Fruit fly (Drosophila melanogaster) whole organism, wandering third instar larva: Measurements from ENCODE around the gene Oseg4.

ENCODE experiments used
- Dfd ChIP-seq: fragments of >200 bp; optimal IDR thresholded peaks from 2 replicates; lab custom pipeline; 2017; ENCODE audit warnings: missing biosample characterization, missing genetic modification characterization
- GATAd ChIP-seq: sonication (Bioruptor generic); optimal IDR thresholded peaks from 2 replicates; lab custom pipeline; 2016; ENCODE audit warnings: missing biosample characterization, missing genetic modification characterization
- Hnf4 ChIP-seq: fragments of 200-800 bp; sonication (Bioruptor generic); optimal IDR thresholded peaks from 2 replicates; lab custom pipeline; 2016; ENCODE audit warnings: missing biosample characterization, mild to moderate bottlenecking, missing genetic modification characterization
- Hr78 ChIP-seq: fragments of >200 bp; optimal IDR thresholded peaks from 2 replicates; lab custom pipeline; 2017; ENCODE audit warnings: missing biosample characterization, missing genetic modification characterization
- foxo ChIP-seq, 2 experiments: fragments of 200-800 bp; sonication (Bioruptor generic); optimal IDR thresholded peaks; 2 replicates in 1 of 2; 3 replicates in 1 of 2; lab custom pipeline; 2016 to 2017; ENCODE audit warnings: missing biosample characterization in 2 of 2, missing genetic modification characterization in 2 of 2
- pan ChIP-seq: fragments of >200 bp; optimal IDR thresholded peaks from 2 replicates; lab custom pipeline; 2017
- sage ChIP-seq: fragments of 200-800 bp; sonication (Bioruptor generic); optimal IDR thresholded peaks from 2 replicates; lab custom pipeline; 2016; ENCODE audit warnings: missing biosample characterization, mild to moderate bottlenecking, missing genetic modification characterization
- usp ChIP-seq: fragments of >200 bp; optimal IDR thresholded peaks from 2 replicates; lab custom pipeline; 2017; ENCODE audit warnings: missing biosample characterization, missing genetic modification characterization

dm6 chr3L:1745432-1745831 lies 9.9 kb upstream of the Oseg4 start:
- TF ChIP-seq foxo (GFP tag; optimal IDR thresholded peaks at IDR 0.05; lab: Kevin White, UChicago) (no peak), Hnf4 (GFP tag; lab: Kevin White, UChicago) (no peak), GATAd (GFP tag; lab: Kevin White, UChicago) (no peak), Dfd (no peak), sage (GFP tag; lab: Kevin White, UChicago) (no peak), usp (GFP tag; lab: Kevin White, UChicago) (no peak), Hr78 (GFP tag; lab: Kevin White, UChicago) (no peak), pan (lab: Kevin White, UChicago) (no peak)
